Fruit fly (Drosophila melanogaster): Measurements from ENCODE around the gene TfIIFalpha.

Gene TfIIFalpha

dm6 chr3R:6395572-6396295 is 15.5 kb downstream of the TfIIFalpha start:
- peak; percentile 76 for TF ChIP-seq woc (GFP tag; optimal IDR thresholded peaks at IDR 0.05)
- TF ChIP-seq Sp1 (GFP tag; optimal IDR thresholded peaks at IDR 0.05): peak; percentile 76
- TF ChIP-seq dsf (GFP tag; optimal IDR thresholded peaks at IDR 0.05; ENCODE audit: borderline replicate concordance): peak; percentile 52
- peak; percentile 80 for TF ChIP-seq br (GFP tag; optimal IDR thresholded peaks at IDR 0.05)
- TF ChIP-seq CrebA (GFP tag; optimal IDR thresholded peaks at IDR 0.05; ENCODE audit: borderline replicate concordance): no peak
- no peak for TF ChIP-seq N (GFP tag; optimal IDR thresholded peaks at IDR 0.05)
- TF ChIP-seq Mio (GFP tag; optimal IDR thresholded peaks at IDR 0.05): no peak
- TF ChIP-seq lola (GFP tag; optimal IDR thresholded peaks at IDR 0.05): no peak
- TF ChIP-seq jim (GFP tag; optimal IDR thresholded peaks at IDR 0.05): no peak
- TF ChIP-seq rgr (GFP tag; optimal IDR thresholded peaks at IDR 0.05): peak; percentile 81
- TF ChIP-seq dl (GFP tag; optimal IDR thresholded peaks at IDR 0.05; ENCODE audit: insufficient read depth in 1 of 2, partially characterized antibody in 2 of 2): no peak
- TF ChIP-seq sage (GFP tag; optimal IDR thresholded peaks at IDR 0.05): peak; percentile 69
- peak; percentile 42 for TF ChIP-seq CG32264 (GFP tag; optimal IDR thresholded peaks at IDR 0.05)
- no peak for TF ChIP-seq Vsx2 (GFP tag; optimal IDR thresholded peaks at IDR 0.05; ENCODE audit: partially characterized antibody)
- no peak for TF ChIP-seq sv (GFP tag; optimal IDR thresholded peaks at IDR 0.05)
- TF ChIP-seq Jra (GFP tag; optimal IDR thresholded peaks at IDR 0.05): no peak
- TF ChIP-seq Hr78 (GFP tag; optimal IDR thresholded peaks at IDR 0.05): no peak
- TF ChIP-seq brk (GFP tag; optimal IDR thresholded peaks at IDR 0.05): peak; percentile 50
- no peak for TF ChIP-seq CG9705 (GFP tag; optimal IDR thresholded peaks at IDR 0.05)
- no peak for TF ChIP-seq pan (optimal IDR thresholded peaks at IDR 0.05)
- peak; percentile 77 for TF ChIP-seq OdsH (GFP tag; optimal IDR thresholded peaks at IDR 0.05)
- TF ChIP-seq Hnf4 (GFP tag; optimal IDR thresholded peaks at IDR 0.05): peak; percentile 73
- peak; percentile 61 for TF ChIP-seq dmrt93B (GFP tag; optimal IDR thresholded peaks at IDR 0.05)
- TF ChIP-seq HLH106 (tag; optimal IDR thresholded peaks at IDR 0.05): peak; percentile 70
- TF ChIP-seq h (GFP tag; optimal IDR thresholded peaks at IDR 0.05): peak; percentile 83
- TF ChIP-seq Dif (GFP tag; optimal IDR thresholded peaks at IDR 0.05; ENCODE audit: partially characterized antibody): no peak
- TF ChIP-seq Myc (optimal IDR thresholded peaks at IDR 0.05): no peak
- no peak for TF ChIP-seq GATAd (GFP tag; optimal IDR thresholded peaks at IDR 0.05)
- TF ChIP-seq Rel (GFP tag; optimal IDR thresholded peaks at IDR 0.05): no peak
- TF ChIP-seq Rel (tag; optimal IDR thresholded peaks at IDR 0.05): peak; percentile 32
- TF ChIP-seq fru (GFP tag; optimal IDR thresholded peaks at IDR 0.05): peak; percentile 85
- no peak for TF ChIP-seq Dfd (GFP tag; optimal IDR thresholded peaks at IDR 0.05)
- peak; percentile 89 for TF ChIP-seq psq (GFP tag; optimal IDR thresholded peaks at IDR 0.05)
- TF ChIP-seq Abd-B (GFP tag; optimal IDR thresholded peaks at IDR 0.05): no peak
- peak; percentile 69 for TF ChIP-seq tai (GFP tag; optimal IDR thresholded peaks at IDR 0.05)
- no peak for TF ChIP-seq usp (GFP tag; optimal IDR thresholded peaks at IDR 0.05)
- TF ChIP-seq Hr83 (GFP tag; optimal IDR thresholded peaks at IDR 0.05; ENCODE audit: poor library complexity, severe bottlenecking): peak; percentile 69
- TF ChIP-seq foxo (GFP tag; optimal IDR thresholded peaks at IDR 0.05): peak in 1 of 2 experiments; percentile 82
- TF ChIP-seq ey (GFP tag; optimal IDR thresholded peaks at IDR 0.05): peak; percentile 79

dm6 chr3R:6396613-6397012 is 16.3 kb downstream of the TfIIFalpha start:
- TF ChIP-seq usp (GFP tag; optimal IDR thresholded peaks at IDR 0.05): no peak
- TF ChIP-seq HLH106 (tag; optimal IDR thresholded peaks at IDR 0.05): no peak
- TF ChIP-seq CG9705 (GFP tag; optimal IDR thresholded peaks at IDR 0.05): no peak
- TF ChIP-seq Abd-B (GFP tag; optimal IDR thresholded peaks at IDR 0.05): no peak
- no peak for TF ChIP-seq Rel (GFP tag; optimal IDR thresholded peaks at IDR 0.05)
- TF ChIP-seq Rel (tag; optimal IDR thresholded peaks at IDR 0.05): peak; percentile 30
- no peak for TF ChIP-seq h (GFP tag; optimal IDR thresholded peaks at IDR 0.05)
